Fruit fly (Drosophila melanogaster): ENCODE measurements around the gene CG7271.

CG7271 gene

dm6 chr3L:18617893-18618577 is 29.5 kb downstream of the CG7271 start, which contains the start of the genes CG13380 and CG4174 (continued):
- TF ChIP-seq CG3281 (GFP tag; optimal IDR thresholded peaks at IDR 0.05) (no peak), CG16815 (GFP tag; optimal IDR thresholded peaks at IDR 0.05) (no peak), BEAF-32 (GFP tag; optimal IDR thresholded peaks at IDR 0.05) (peak; percentile 20), CG2120 (GFP tag; optimal IDR thresholded peaks at IDR 0.05) (no peak), Abd-B (GFP tag; optimal IDR thresholded peaks at IDR 0.05) (peak; percentile 10), Chrac-16 (GFP tag; optimal IDR thresholded peaks at IDR 0.05) (no peak), CG13123 (GFP tag; optimal IDR thresholded peaks at IDR 0.05) (no peak), fd3F (GFP tag; optimal IDR thresholded peaks at IDR 0.05) (no peak), Gug (GFP tag; IDR thresholded peaks at IDR 0.05) (0 out of 4 replicates have a peak, but pooled peaks have one; percentile 9), CG33213 (GFP tag; optimal IDR thresholded peaks at IDR 0.05) (peak; percentile 44), chm (GFP tag; IDR thresholded peaks at IDR 0.05) (peak; percentile 73), schlank (tag; optimal IDR thresholded peaks at IDR 0.05) (no peak), CG32772 (GFP tag; IDR thresholded peaks at IDR 0.05) (no peak), CG7786 (GFP tag; optimal IDR thresholded peaks at IDR 0.05) (no peak), onecut (GFP tag; IDR thresholded peaks at IDR 0.05) (no peak), tna (GFP tag; IDR thresholded peaks at IDR 0.05; ENCODE audit: partially characterized antibody) (peak; percentile 92), CG12659 (GFP tag; optimal IDR thresholded peaks at IDR 0.05) (no peak), CG14441 (GFP tag; IDR thresholded peaks at IDR 0.05) (no peak), gt (GFP tag; IDR thresholded peaks at IDR 0.05) (no peak), repo (GFP tag; optimal IDR thresholded peaks at IDR 0.05) (no peak), dimm (GFP tag; IDR thresholded peaks at IDR 0.05) (no peak), CG32532 (GFP tag; IDR thresholded peaks at IDR 0.05) (no peak), sna (GFP tag; IDR thresholded peaks at IDR 0.05; ENCODE audit: partially characterized antibody) (peak; percentile 56; the same call in 1 of the 2 replicates), D19A (tag; optimal IDR thresholded peaks at IDR 0.05) (no peak), CG18619 (GFP tag; optimal IDR thresholded peaks at IDR 0.05) (no peak), CG1602 (GFP tag; optimal IDR thresholded peaks at IDR 0.05) (no peak), al (GFP tag; IDR thresholded peaks at IDR 0.05) (no peak), Deaf1 (tag; optimal IDR thresholded peaks at IDR 0.05) (no peak), PHDP (tag; optimal IDR thresholded peaks at IDR 0.05) (no peak), knrl (GFP tag; IDR thresholded peaks at IDR 0.05; ENCODE audit: partially characterized antibody) (peak; percentile 73), CG8388 (GFP tag; optimal IDR thresholded peaks at IDR 0.05) (no peak), Nf-YA (GFP tag; IDR thresholded peaks at IDR 0.05) (no peak), ato (GFP tag; IDR thresholded peaks at IDR 0.05; ENCODE audit: partially characterized antibody) (peak; percentile 91), Fer2 (tag; optimal IDR thresholded peaks at IDR 0.05) (no peak), CG6175 (GFP tag; IDR thresholded peaks at IDR 0.05) (no peak), Elba2 (GFP tag; optimal IDR thresholded peaks at IDR 0.05) (peak; percentile 96), zfh1 (GFP tag; IDR thresholded peaks at IDR 0.05) (no peak), fd64A (GFP tag; optimal IDR thresholded peaks at IDR 0.05) (no peak), prd (optimal IDR thresholded peaks at IDR 0.05) (no peak), prd (GFP tag; IDR thresholded peaks at IDR 0.05) (no peak), ci (GFP tag; IDR thresholded peaks at IDR 0.05) (no peak), CG14965 (GFP tag; optimal IDR thresholded peaks at IDR 0.05; ENCODE audit: borderline replicate concordance) (no peak), kay (GFP tag; optimal IDR thresholded peaks at IDR 0.05) (no peak), seq (GFP tag; IDR thresholded peaks at IDR 0.05) (0 out of 2 replicates have a peak, but pooled peaks have one; percentile 32), toy (GFP tag; IDR thresholded peaks at IDR 0.05) (no peak), wdn (GFP tag; IDR thresholded peaks at IDR 0.05) (no peak), CG4707 (GFP tag; optimal IDR thresholded peaks at IDR 0.05) (no peak), sob (GFP tag; IDR thresholded peaks at IDR 0.05) (0 out of 2 replicates have a peak, but pooled peaks have one; percentile 30), CG6791 (GFP tag; IDR thresholded peaks at IDR 0.05; ENCODE audit: partially characterized antibody) (peak; percentile 97), CG10431 (GFP tag; optimal IDR thresholded peaks at IDR 0.05) (no peak)
